Worm (Caenorhabditis elegans) whole organism, young adult: ENCODE data around the gene F20C5.7.

Experiments
- F52B5.7 ChIP-seq: sonication (generic microtip); optimal IDR thresholded peaks from 2 replicates; lab custom pipeline; 2016; ENCODE audit warnings: mild to moderate bottlenecking, missing genetic modification characterization, missing compliant biosample characterization
- Y53F4B.3 ChIP-seq: fragments of 200-800 bp; sonication (Bioruptor generic); IDR thresholded peaks from 2 replicates; pipeline ENCODE4 v1.3.6; 2022; ENCODE audit warnings: missing genetic modification reagents, missing genetic modification characterization, missing compliant biosample characterization
- ama-1 ChIP-seq, 3 experiments: fragments of 150-350 bp in 1 of 3; sonication (generic microtip) in 2 of 3; optimal IDR thresholded peaks; 2 replicates each; lab custom pipeline; 2014 to 2018; ENCODE audit warnings: missing biosample characterization in 2 of 3, missing genetic modification characterization in 2 of 3, missing genetic modification reagents in 2 of 3
- ceh-100 ChIP-seq: fragments of 200-800 bp; sonication (Bioruptor generic); IDR thresholded peaks from 2 replicates; pipeline ENCODE4 v1.3.6; 2022; ENCODE audit warnings: missing genetic modification reagents, missing genetic modification characterization, missing compliant biosample characterization
- ets-4 ChIP-seq: fragments of 200-800 bp; sonication (Bioruptor generic); optimal IDR thresholded peaks from 2 replicates; lab custom pipeline; 2018; ENCODE audit warnings: mild to moderate bottlenecking, missing genetic modification characterization, missing compliant biosample characterization
- lsy-27 ChIP-seq: sonication (generic microtip); optimal IDR thresholded peaks from 2 replicates; lab custom pipeline; 2017; ENCODE audit warnings: missing genetic modification characterization, mild to moderate bottlenecking, missing compliant biosample characterization, antibody characterized with exemption, missing genotype, borderline replicate concordance; ENCODE audit not compliant: insufficient read depth
- nhr-80 ChIP-seq: sonication (generic microtip); optimal IDR thresholded peaks from 2 replicates; lab custom pipeline; 2016; ENCODE audit warnings: missing genetic modification characterization, missing compliant biosample characterization
- nhr-90 ChIP-seq: sonication (generic microtip); optimal IDR thresholded peaks from 2 replicates; lab custom pipeline; 2016; ENCODE audit warnings: missing genotype, mild to moderate bottlenecking, missing genetic modification characterization, missing compliant biosample characterization
- repo-1 ChIP-seq: sonication (generic microtip); optimal IDR thresholded peaks from 2 replicates; lab custom pipeline; 2017; ENCODE audit warnings: mild to moderate bottlenecking, missing genetic modification characterization, missing compliant biosample characterization
- snpc-4 ChIP-seq, 5 experiments: fragments of 150-350 bp in 1 of 5; sonication (generic microtip) in 4 of 5; optimal IDR thresholded peaks; 2 replicates each; lab custom pipeline; 2014 to 2018; ENCODE audit warnings: missing genetic modification characterization in 5 of 5, missing biosample characterization in 3 of 5, antibody characterized with exemption in 2 of 5, mild to moderate bottlenecking in 2 of 5, missing compliant biosample characterization in 2 of 5, missing genotype in 2 of 5, moderate library complexity in 2 of 5, missing genetic modification reagents in 1 of 5
- tbx-9 ChIP-seq: sonication (generic microtip); optimal IDR thresholded peaks from 2 replicates; lab custom pipeline; 2016; ENCODE audit warnings: borderline replicate concordance, missing genetic modification characterization, inconsistent platforms, missing compliant biosample characterization
- unc-62 ChIP-seq: fragments of 150-350 bp; optimal IDR thresholded peaks from 2 replicates; lab custom pipeline; 2014; ENCODE audit warnings: missing biosample characterization, missing genetic modification reagents, missing genetic modification characterization
- ztf-18 ChIP-seq: sonication (generic microtip); optimal IDR thresholded peaks from 2 replicates; lab custom pipeline; 2016; ENCODE audit warnings: missing genotype, mild to moderate bottlenecking, missing genetic modification characterization, missing compliant biosample characterization
- ztf-22 ChIP-seq: fragments of 200-800 bp; sonication (Bioruptor generic); optimal IDR thresholded peaks from 2 replicates; lab custom pipeline; 2018; ENCODE audit warnings: mild to moderate bottlenecking, missing genetic modification characterization, moderate library complexity, missing compliant biosample characterization

DNA sequence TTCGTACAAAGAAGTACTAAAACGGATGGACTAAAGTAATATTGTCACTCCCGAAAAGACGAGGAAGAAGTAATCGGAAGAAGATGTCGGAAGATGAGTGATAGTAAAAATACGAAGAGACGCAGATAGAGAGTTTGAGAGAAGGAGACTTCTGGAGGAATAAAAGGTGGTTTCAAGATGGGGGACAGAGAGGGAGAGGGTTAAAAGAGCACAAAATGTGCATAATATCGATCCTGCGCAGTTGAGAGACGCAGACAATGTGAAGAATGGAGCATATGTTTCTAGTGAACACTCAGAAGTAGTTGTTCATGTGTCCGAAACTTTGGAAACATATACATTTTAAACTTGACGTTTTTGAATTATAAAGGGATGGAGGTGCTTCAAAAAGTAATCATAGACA is 17.0 kb upstream of the F20C5.7 start:
- TF ChIP-seq Y53F4B.3 (GFP tag; lab: Robert Waterston, UW) (no peak), ama-1 (optimal IDR thresholded peaks at IDR 0.05; lab: Kevin White, UChicago) (no peak), ama-1 (GFP tag; optimal IDR thresholded peaks at IDR 0.05; lab: Kevin White, UChicago) (no peak), nhr-90 (tag; lab: Kevin White, UChicago) (no peak), ets-4 (GFP tag; lab: Kevin White, UChicago) (no peak), tbx-9 (tag; lab: Kevin White, UChicago) (no peak), ceh-100 (GFP tag; lab: Robert Waterston, UW) (no peak), lsy-27 (tag; lab: Kevin White, UChicago) (no peak), ztf-22 (no peak), ztf-18 (tag; lab: Kevin White, UChicago) (no peak), snpc-4 (GFP tag; optimal IDR thresholded peaks at IDR 0.05; lab: Kevin White, UChicago) (no peak), snpc-4 (tag; optimal IDR thresholded peaks at IDR 0.05; lab: Kevin White, UChicago) (no peak), F52B5.7 (no peak), nhr-80 (no peak), repo-1 (tag; lab: Kevin White, UChicago) (no peak), unc-62 (GFP tag; lab: Kevin White, UChicago) (no peak)
